Worm (Caenorhabditis elegans) whole organism, young adult: ENCODE data around the gene F02H6.2.

ENCODE experiments used
- C06A6.2 ChIP-seq: fragments of 200-800 bp; sonication (Bioruptor generic); conservative IDR thresholded peaks from 2 replicates; pipeline ENCODE4 v1.3.6; 2022; ENCODE audit warnings: missing genetic modification characterization, missing compliant biosample characterization
- K11D2.4 ChIP-seq: fragments of 200-800 bp; sonication (Bioruptor generic); IDR thresholded peaks from 2 replicates; pipeline ENCODE4 v1.3.6; 2022; ENCODE audit warnings: missing genetic modification reagents, missing genetic modification characterization, missing compliant biosample characterization
- T07F8.4 ChIP-seq: sonication (generic microtip); optimal IDR thresholded peaks from 2 replicates; lab custom pipeline; 2016; ENCODE audit warnings: mild to moderate bottlenecking, missing genetic modification characterization, moderate library complexity, missing compliant biosample characterization
- bed-1 ChIP-seq: fragments of 200-800 bp; sonication (Bioruptor generic); IDR thresholded peaks from 2 replicates; pipeline ENCODE4 v1.3.6; 2022; ENCODE audit warnings: missing genetic modification reagents, missing genetic modification characterization, missing compliant biosample characterization
- ccch-3 ChIP-seq: fragments of 200-800 bp; sonication (Bioruptor generic); optimal IDR thresholded peaks from 2 replicates; lab custom pipeline; 2018; ENCODE audit warnings: mild to moderate bottlenecking, missing genetic modification characterization, missing compliant biosample characterization
- ceh-58 ChIP-seq: fragments of 200-800 bp; sonication (Bioruptor generic); IDR thresholded peaks from 2 replicates; pipeline ENCODE4 v1.3.6; 2022; ENCODE audit warnings: missing genetic modification characterization, missing compliant biosample characterization
- let-526 ChIP-seq: fragments of 200-800 bp; sonication (Bioruptor generic); IDR thresholded peaks from 2 replicates; pipeline ENCODE4 v1.3.6; 2022; ENCODE audit warnings: missing genetic modification reagents, missing genetic modification characterization, missing compliant biosample characterization
- let-607 ChIP-seq, 2 experiments: fragments of 200-800 bp in 1 of 2; sonication (Bioruptor generic) in 1 of 2; sonication (generic microtip) in 1 of 2; optimal IDR thresholded peaks; 2 replicates each; lab custom pipeline; 2016 to 2018; ENCODE audit warnings: mild to moderate bottlenecking in 2 of 2, missing compliant biosample characterization in 2 of 2, missing genetic modification characterization in 2 of 2, moderate library complexity in 2 of 2, missing genotype in 1 of 2
- lsy-27 ChIP-seq: sonication (generic microtip); optimal IDR thresholded peaks from 2 replicates; lab custom pipeline; 2017; ENCODE audit warnings: missing genetic modification characterization, mild to moderate bottlenecking, missing compliant biosample characterization, antibody characterized with exemption, missing genotype, borderline replicate concordance; ENCODE audit not compliant: insufficient read depth
- madf-8 ChIP-seq: fragments of 200-800 bp; sonication (Bioruptor generic); conservative IDR thresholded peaks from 2 replicates; pipeline ENCODE4 v1.3.6; 2022; ENCODE audit warnings: missing genetic modification reagents, missing genetic modification characterization, missing compliant biosample characterization

Gene F02H6.2

DNA sequence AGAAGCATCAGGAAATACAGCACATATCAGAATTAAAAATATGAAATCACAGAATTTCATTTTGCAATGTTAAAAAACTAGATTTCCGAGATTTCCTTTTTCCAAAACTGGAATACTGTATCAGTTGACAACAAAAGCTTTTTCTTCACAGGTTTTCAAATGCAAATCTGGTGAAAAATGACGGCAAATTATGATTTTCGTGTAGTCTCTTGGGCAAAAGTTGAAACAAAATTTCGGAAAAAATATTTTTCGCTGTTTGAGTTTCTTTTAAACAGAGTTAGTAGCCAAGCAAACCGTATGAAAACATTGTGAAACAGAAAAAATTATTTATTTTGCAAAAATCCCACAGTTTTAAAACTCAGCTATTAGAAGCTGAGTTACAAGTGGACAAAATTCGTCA lies 48.1 kb downstream of the F02H6.2 start, which contains the start of gene Y64G10A.2:
Gene Y64G10A.2 (minus strand): TSS at position 101 of the 400 bp plus-strand sequence.
- TF ChIP-seq bed-1 (no peak), ceh-58 (no peak), madf-8 (GFP tag; lab: Robert Waterston, UW) (no peak), let-607 (tag; optimal IDR thresholded peaks at IDR 0.05; lab: Kevin White, UChicago) (no peak), K11D2.4 (no peak), ccch-3 (GFP tag; lab: Kevin White, UChicago) (no peak), C06A6.2 (GFP tag; lab: Robert Waterston, UW) (no peak), T07F8.4 (tag; lab: Kevin White, UChicago) (no peak), let-526 (no peak), lsy-27 (tag; lab: Kevin White, UChicago) (no peak)
